Worm (Caenorhabditis elegans) whole organism, L4 larva: ENCODE data around the gene T06E6.1.
A peak's percentile ranks its signal among the peaks of the same experiment; 100 is the strongest.

Experiments
- F44E2.7 ChIP-seq: fragments of 200-800 bp; sonication (Bioruptor generic); IDR thresholded peaks from 2 replicates; pipeline ENCODE4 v2.1.2; 2022; ENCODE audit warnings: missing genetic modification characterization, missing compliant biosample characterization
- T20F7.1 ChIP-seq: fragments of 200-800 bp; sonication (Bioruptor generic); optimal IDR thresholded peaks from 2 replicates; lab custom pipeline; 2018; ENCODE audit warnings: mild to moderate bottlenecking, missing genetic modification characterization, missing compliant biosample characterization
- Y5F2A.4 ChIP-seq: fragments of 200-800 bp; sonication (Bioruptor generic); optimal IDR thresholded peaks from 2 replicates; lab custom pipeline; 2018; ENCODE audit warnings: mild to moderate bottlenecking, missing genetic modification characterization, missing compliant biosample characterization
- Y75B8A.6 ChIP-seq: fragments of 200-800 bp; sonication (Bioruptor generic); IDR thresholded peaks from 2 replicates; pipeline ENCODE4 v1.3.6; 2022; ENCODE audit warnings: missing genetic modification reagents, missing genetic modification characterization, missing compliant biosample characterization
- aha-1 ChIP-seq: fragments of 150-350 bp; peaks from one replicate; lab custom pipeline; 2014; ENCODE audit warnings: missing biosample characterization, missing genetic modification characterization
- ama-1 ChIP-seq: fragments of 150-350 bp; optimal IDR thresholded peaks from 2 replicates; lab custom pipeline; 2014; ENCODE audit warnings: inconsistent platforms, mixed read lengths
- arid-1 ChIP-seq: fragments of 200-800 bp; sonication (Bioruptor generic); conservative IDR thresholded peaks from 2 replicates; pipeline ENCODE4 v1.3.6; 2022; ENCODE audit warnings: missing genetic modification reagents, missing genetic modification characterization, missing compliant biosample characterization
- ceh-28 ChIP-seq: fragments of 150-350 bp; optimal IDR thresholded peaks from 2 replicates; lab custom pipeline; 2014; ENCODE audit warnings: missing biosample characterization, missing genetic modification reagents, missing genetic modification characterization
- ceh-32 ChIP-seq: sonication (generic microtip); optimal IDR thresholded peaks from 2 replicates; lab custom pipeline; 2016; ENCODE audit warnings: mild to moderate bottlenecking, missing genetic modification characterization, missing compliant biosample characterization; ENCODE audit not compliant: poor library complexity
- ceh-62 ChIP-seq: sonication (generic microtip); optimal IDR thresholded peaks from 2 replicates; lab custom pipeline; 2017; ENCODE audit warnings: missing biosample characterization, missing genetic modification characterization
- ceh-82 ChIP-seq: sonication (generic microtip); optimal IDR thresholded peaks from 2 replicates; lab custom pipeline; 2017; ENCODE audit warnings: missing biosample characterization, missing genetic modification characterization
- daf-12 ChIP-seq: fragments of 150-350 bp; optimal IDR thresholded peaks from 2 replicates; lab custom pipeline; 2014; ENCODE audit warnings: missing biosample characterization, missing genetic modification reagents, missing genetic modification characterization
- daf-16 ChIP-seq, 3 experiments: sonication (generic microtip); optimal IDR thresholded peaks; 2 replicates each; lab custom pipeline; 2016 to 2017; ENCODE audit warnings: missing genetic modification characterization in 3 of 3, missing genetic modification reagents in 3 of 3, mild to moderate bottlenecking in 2 of 3, missing compliant biosample characterization in 2 of 3, missing biosample characterization in 1 of 3, moderate library complexity in 1 of 3
- daf-19 ChIP-seq: fragments of 200-800 bp; sonication (Bioruptor generic); conservative IDR thresholded peaks from 2 replicates; pipeline ENCODE4 v1.3.6; 2022; ENCODE audit warnings: missing genetic modification characterization, missing compliant biosample characterization
- dmd-6 ChIP-seq: fragments of 200-800 bp; sonication (Bioruptor generic); IDR thresholded peaks from 2 replicates; pipeline ENCODE4 v1.3.6; 2022; ENCODE audit warnings: missing genetic modification reagents, missing genetic modification characterization, missing compliant biosample characterization
- dve-1 ChIP-seq: sonication (generic microtip); optimal IDR thresholded peaks from 2 replicates; lab custom pipeline; 2017; ENCODE audit warnings: antibody characterized with exemption, mild to moderate bottlenecking, missing genetic modification characterization, missing compliant biosample characterization; ENCODE audit not compliant: insufficient read depth
- egl-27 ChIP-seq: sonication (generic microtip); optimal IDR thresholded peaks from 3 replicates; lab custom pipeline; 2017; ENCODE audit warnings: missing biosample characterization, missing genetic modification reagents, missing genetic modification characterization
- fos-1 ChIP-seq: fragments of 150-350 bp; optimal IDR thresholded peaks from 2 replicates; lab custom pipeline; 2014; ENCODE audit warnings: missing biosample characterization, missing genetic modification characterization
- hif-1 ChIP-seq, 2 experiments: sonication (generic microtip); optimal IDR thresholded peaks; 2 replicates each; lab custom pipeline; 2016 to 2017; ENCODE audit warnings: missing compliant biosample characterization in 2 of 2, missing genetic modification characterization in 2 of 2, missing genetic modification reagents in 2 of 2, missing genotype in 2 of 2, mild to moderate bottlenecking in 1 of 2
- hlh-11 ChIP-seq: fragments of 200-800 bp; sonication (Bioruptor generic); optimal IDR thresholded peaks from 2 replicates; lab custom pipeline; 2018; ENCODE audit warnings: mild to moderate bottlenecking, missing genetic modification characterization, missing compliant biosample characterization
- hlh-30 ChIP-seq: sonication (generic microtip); optimal IDR thresholded peaks from 2 replicates; lab custom pipeline; 2017; ENCODE audit warnings: antibody characterized with exemption, mild to moderate bottlenecking, missing genetic modification characterization, missing compliant biosample characterization; ENCODE audit not compliant: insufficient read depth
- jun-1 ChIP-seq: fragments of 150-350 bp; optimal IDR thresholded peaks from 2 replicates; lab custom pipeline; 2014; ENCODE audit warnings: missing biosample characterization, missing genetic modification reagents, missing genetic modification characterization
- lsy-2 ChIP-seq, 2 experiments: fragments of 150-350 bp in 1 of 2; sonication (generic microtip) in 1 of 2; optimal IDR thresholded peaks; 2 replicates each; lab custom pipeline; 2014 to 2017; ENCODE audit warnings: missing biosample characterization in 2 of 2, missing genetic modification characterization in 2 of 2
- madf-9 ChIP-seq: fragments of 200-800 bp; sonication (Bioruptor generic); conservative IDR thresholded peaks from 2 replicates; pipeline ENCODE4 v1.3.6; 2022; ENCODE audit warnings: missing genetic modification reagents, missing genetic modification characterization, missing compliant biosample characterization
- mdl-1 ChIP-seq, 2 experiments: fragments of 150-350 bp in 1 of 2; sonication (generic microtip) in 1 of 2; optimal IDR thresholded peaks; 2 replicates each; lab custom pipeline; 2014 to 2017; ENCODE audit warnings: missing biosample characterization in 2 of 2, missing genetic modification characterization in 2 of 2
- mes-2 ChIP-seq: sonication (generic microtip); optimal IDR thresholded peaks from 2 replicates; lab custom pipeline; 2016; ENCODE audit warnings: missing genotype, mild to moderate bottlenecking, missing genetic modification characterization, missing compliant biosample characterization; ENCODE audit not compliant: poor library complexity, severe bottlenecking
- mxl-2 ChIP-seq: fragments of 200-800 bp; sonication (Bioruptor generic); conservative IDR thresholded peaks from 2 replicates; pipeline ENCODE4 v1.3.6; 2022; ENCODE audit warnings: missing genetic modification reagents, missing genetic modification characterization, missing compliant biosample characterization
- nhr-111 ChIP-seq: fragments of 200-800 bp; sonication (Bioruptor generic); optimal IDR thresholded peaks from 2 replicates; lab custom pipeline; 2018; ENCODE audit warnings: mild to moderate bottlenecking, missing genetic modification characterization, missing compliant biosample characterization
- nhr-237 ChIP-seq: sonication (generic microtip); optimal IDR thresholded peaks from 2 replicates; lab custom pipeline; 2017; ENCODE audit warnings: missing biosample characterization, missing genetic modification characterization
- nhr-28 ChIP-seq: fragments of 150-350 bp; optimal IDR thresholded peaks from 2 replicates; lab custom pipeline; 2014; ENCODE audit warnings: missing biosample characterization, missing genetic modification characterization
- nhr-48 ChIP-seq: sonication (generic microtip); optimal IDR thresholded peaks from 2 replicates; lab custom pipeline; 2016; ENCODE audit warnings: mild to moderate bottlenecking, missing genetic modification characterization, missing compliant biosample characterization
- nhr-6 ChIP-seq: fragments of 150-350 bp; optimal IDR thresholded peaks from 2 replicates; lab custom pipeline; 2014; ENCODE audit warnings: missing biosample characterization, missing genetic modification characterization
- nhr-77 ChIP-seq: fragments of 150-350 bp; optimal IDR thresholded peaks from 2 replicates; lab custom pipeline; 2014; ENCODE audit warnings: missing biosample characterization, missing genetic modification characterization
- php-3 ChIP-seq: fragments of 200-800 bp; sonication (Bioruptor generic); IDR thresholded peaks from 2 replicates; pipeline ENCODE4 v1.3.6; 2022; ENCODE audit warnings: missing genetic modification reagents, missing genetic modification characterization, missing compliant biosample characterization
- pqm-1 ChIP-seq: sonication (generic microtip); optimal IDR thresholded peaks from 2 replicates; lab custom pipeline; 2017; ENCODE audit warnings: missing biosample characterization, missing genetic modification characterization
- saeg-2 ChIP-seq: fragments of 200-800 bp; sonication (Bioruptor generic); IDR thresholded peaks from 2 replicates; pipeline ENCODE4 v1.3.6; 2022; ENCODE audit warnings: missing genetic modification reagents, missing genetic modification characterization, missing compliant biosample characterization
- skn-1 ChIP-seq: fragments of 150-350 bp; optimal IDR thresholded peaks from 2 replicates; lab custom pipeline; 2014; ENCODE audit warnings: missing biosample characterization, missing genetic modification characterization
- snpc-1.2 ChIP-seq: fragments of 200-800 bp; sonication (Bioruptor generic); IDR thresholded peaks from 2 replicates; pipeline ENCODE4 v1.3.6; 2022; ENCODE audit warnings: missing genetic modification reagents, missing genetic modification characterization, missing compliant biosample characterization
- snpc-4 ChIP-seq: fragments of 150-350 bp; optimal IDR thresholded peaks from 2 replicates; lab custom pipeline; 2014; ENCODE audit warnings: missing biosample characterization, missing genetic modification characterization
- unc-62 ChIP-seq, 3 experiments: fragments of 150-350 bp in 1 of 3; sonication (generic microtip); optimal IDR thresholded peaks in 2 of 3; peaks in 1 of 3; 1 replicate in 1 of 3; 2 replicates in 2 of 3; lab custom pipeline; 2014 to 2017; ENCODE audit warnings: missing biosample characterization in 3 of 3, missing genetic modification characterization in 3 of 3, missing genetic modification reagents in 3 of 3, missing genotype in 1 of 3
- ztf-7 ChIP-seq: fragments of 150-350 bp; optimal IDR thresholded peaks from 2 replicates; lab custom pipeline; 2014; ENCODE audit warnings: missing biosample characterization, missing genetic modification characterization

T06E6.1 gene

DNA sequence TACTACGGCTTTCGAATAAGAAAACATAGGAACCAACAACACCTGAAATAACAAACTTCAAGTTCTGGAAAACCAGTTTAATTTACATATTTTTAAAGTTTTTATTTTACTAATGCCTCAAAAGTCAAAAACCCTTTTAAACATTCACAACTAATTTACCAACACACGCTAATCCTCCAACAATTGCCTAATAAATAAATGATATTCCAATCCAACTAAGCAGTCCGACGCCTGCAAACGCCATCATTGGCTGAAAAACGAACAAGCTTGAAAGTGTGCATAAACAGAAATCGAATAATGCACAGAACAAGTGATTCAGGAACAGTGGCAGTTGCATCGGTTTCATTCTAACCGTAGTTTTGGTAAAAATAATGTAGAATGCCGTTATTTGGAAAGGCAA, 27.0 kb downstream of the T06E6.1 start:
- TF ChIP-seq unc-62 (GFP tag; optimal IDR thresholded peaks at IDR 0.05 in 1 of 2; lab: Kevin White, UChicago) (peak in 1 of 2 experiments; percentile 95), unc-62 (tag; optimal IDR thresholded peaks at IDR 0.05; lab: Kevin White, UChicago) (no peak), egl-27 (no peak)
- TF ChIP-seq, all 104 proteins: peak for 1

DNA sequence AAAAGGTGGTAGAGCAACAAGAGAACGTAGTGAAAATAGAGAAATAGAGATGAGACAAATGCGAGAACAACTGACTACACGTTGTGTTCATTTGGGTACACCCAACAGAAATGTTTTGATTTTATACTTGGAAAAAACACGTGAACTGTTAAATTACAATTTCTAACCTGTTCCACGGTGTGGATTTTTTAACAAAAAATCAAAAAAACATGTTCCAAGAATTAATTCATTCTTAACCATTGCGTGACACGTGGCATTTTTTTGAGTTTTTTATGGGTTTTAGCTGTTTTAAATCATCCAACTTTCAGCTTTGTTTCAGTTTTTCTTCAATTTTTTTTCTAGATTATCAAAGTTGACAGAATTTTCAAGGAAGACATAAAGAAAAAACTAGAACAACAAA, 33.3 kb downstream of the T06E6.1 start, which contains the start of gene ech-1.1:
Gene ech-1.1, minus strand, starts transcription at position 101 of the 400 bp plus-strand sequence.
- TF ChIP-seq nhr-28 (tag; lab: Kevin White, UChicago), result peak; percentile 14

DNA sequence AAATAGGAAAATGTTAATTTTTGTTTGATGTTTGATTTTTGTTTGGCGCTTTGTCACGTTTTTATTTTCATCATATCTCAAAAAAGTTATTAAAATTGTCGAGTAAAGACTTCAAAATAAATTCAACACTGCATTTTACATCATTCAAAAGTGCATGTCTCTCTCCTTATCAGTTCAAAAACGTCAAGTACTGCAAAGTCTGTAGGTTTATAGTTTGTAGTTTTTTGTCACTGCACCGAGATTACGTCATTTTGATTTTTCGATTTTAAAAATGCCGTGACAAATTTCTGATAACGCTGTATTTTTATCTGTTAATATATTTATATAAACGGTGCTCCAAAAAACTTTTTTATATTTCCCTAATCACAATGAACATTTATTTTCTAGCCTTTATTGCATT, 40.1 kb downstream of the T06E6.1 start, which contains the start of gene C29F3.7:
Gene C29F3.7, plus strand, starts transcription at position 254 of the 400 bp plus-strand sequence.
- TF ChIP-seq arid-1 (GFP tag; lab: Robert Waterston, UW) (no peak), nhr-111 (GFP tag; lab: Kevin White, UChicago) (no peak), snpc-1.2 (GFP tag; lab: Robert Waterston, UW) (no peak), hlh-30 (tag; lab: Kevin White, UChicago) (no peak), ceh-28 (tag; lab: Kevin White, UChicago) (no peak), nhr-28 (tag; lab: Kevin White, UChicago) (peak; percentile 98), mdl-1 (tag; optimal IDR thresholded peaks at IDR 0.05; lab: Kevin White, UChicago) (peak in 1 of 2 experiments; percentile 77), lsy-2 (tag; optimal IDR thresholded peaks at IDR 0.05; lab: Kevin White, UChicago) (no peak), Y5F2A.4 (GFP tag; lab: Kevin White, UChicago) (no peak), nhr-77 (tag; lab: Kevin White, UChicago) (peak; percentile 86), ama-1 (lab: Kevin White, UChicago) (no peak), jun-1 (no peak), fos-1 (tag; lab: Kevin White, UChicago) (no peak), pqm-1 (tag; lab: Kevin White, UChicago) (peak; percentile 72), madf-9 (GFP tag; lab: Robert Waterston, UW) (no peak), ceh-62 (tag; lab: Kevin White, UChicago) (no peak), Y75B8A.6 (no peak), daf-16 (GFP tag; optimal IDR thresholded peaks at IDR 0.05; lab: Kevin White, UChicago) (no peak), daf-16 (tag; optimal IDR thresholded peaks at IDR 0.05; lab: Kevin White, UChicago) (peak; percentile 96), php-3 (GFP tag; lab: Robert Waterston, UW) (no peak; the same call in 1 of the 2 replicates), snpc-4 (no peak), nhr-237 (tag; lab: Kevin White, UChicago) (no peak), aha-1 (no peak), ceh-82 (no peak), daf-19 (GFP tag; lab: Robert Waterston, UW) (no peak), T20F7.1 (peak; percentile 68), ceh-32 (tag; lab: Kevin White, UChicago) (no peak), hif-1 (tag; optimal IDR thresholded peaks at IDR 0.05; lab: Kevin White, UChicago) (peak in 1 of 2 experiments; percentile 58), nhr-48 (tag; lab: Kevin White, UChicago) (peak; percentile 91), nhr-6 (peak; percentile 90), dve-1 (tag; lab: Kevin White, UChicago) (peak; percentile 95), skn-1 (tag; lab: Kevin White, UChicago) (no peak), hlh-11 (tag; lab: Kevin White, UChicago) (peak; percentile 85), mes-2 (tag; lab: Kevin White, UChicago) (no peak), F44E2.7 (no peak), daf-12 (tag; lab: Kevin White, UChicago) (no peak), saeg-2 (GFP tag; lab: Robert Waterston, UW) (no peak), mxl-2 (no peak), ztf-7 (tag; lab: Kevin White, UChicago) (peak; percentile 77), dmd-6 (GFP tag; lab: Robert Waterston, UW) (peak; percentile 99), unc-62 (GFP tag; optimal IDR thresholded peaks at IDR 0.05 in 1 of 2; lab: Kevin White, UChicago) (peak in 1 of 2 experiments; percentile 35), unc-62 (tag; optimal IDR thresholded peaks at IDR 0.05; lab: Kevin White, UChicago) (no peak)
